Worm (Caenorhabditis elegans): Measurements from ENCODE around the gene pph-5.

Gene pph-5

DNA sequence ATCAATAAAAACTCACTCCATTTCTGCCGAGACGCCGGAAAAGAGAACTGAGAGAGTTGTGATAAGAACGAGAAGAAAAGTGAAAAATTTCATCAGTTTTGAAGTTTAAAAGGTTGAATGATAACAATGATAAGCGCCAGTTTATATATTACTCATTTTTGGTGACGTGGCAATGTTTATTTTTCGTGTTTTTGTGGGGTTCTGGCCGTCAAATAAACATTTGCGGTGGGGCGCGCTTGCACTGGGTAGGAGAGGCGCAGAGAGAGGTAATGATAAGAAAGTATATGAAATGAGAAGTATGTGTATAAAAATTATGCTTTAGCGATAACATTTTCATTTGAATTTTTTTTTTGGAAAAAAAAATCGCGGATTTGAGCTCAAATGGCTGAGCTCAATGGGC, 31.7 kb upstream of the pph-5 start, which contains the start of gene Y39B6A.5 (continued):
- TF ChIP-seq cey-2 (tag; optimal IDR thresholded peaks at IDR 0.05; ENCODE audit: borderline replicate concordance, insufficient read depth) = peak; percentile 71
- TF ChIP-seq mdl-1 (tag; optimal IDR thresholded peaks at IDR 0.05) = peak in 1 of 2 experiments; percentile 53
- TF ChIP-seq hlh-30 (tag; optimal IDR thresholded peaks at IDR 0.05; ENCODE audit: insufficient read depth) = peak; percentile 30
- TF ChIP-seq lsy-2 (tag; optimal IDR thresholded peaks at IDR 0.05) = peak; percentile 9 to 68
- TF ChIP-seq snpc-1.2 (GFP tag; IDR thresholded peaks at IDR 0.05) = no peak
- TF ChIP-seq php-3 (GFP tag; IDR thresholded peaks at IDR 0.05) = peak; percentile 88
- TF ChIP-seq ceh-32 (tag; optimal IDR thresholded peaks at IDR 0.05; ENCODE audit: poor library complexity) = no peak
- TF ChIP-seq hlh-11 (tag; optimal IDR thresholded peaks at IDR 0.05) = peak; percentile 90
- peak; percentile 88 for TF ChIP-seq lin-38 (GFP tag; IDR thresholded peaks at IDR 0.05)
- peak; percentile 94 for TF ChIP-seq nhr-28 (tag; optimal IDR thresholded peaks at IDR 0.05)

DNA sequence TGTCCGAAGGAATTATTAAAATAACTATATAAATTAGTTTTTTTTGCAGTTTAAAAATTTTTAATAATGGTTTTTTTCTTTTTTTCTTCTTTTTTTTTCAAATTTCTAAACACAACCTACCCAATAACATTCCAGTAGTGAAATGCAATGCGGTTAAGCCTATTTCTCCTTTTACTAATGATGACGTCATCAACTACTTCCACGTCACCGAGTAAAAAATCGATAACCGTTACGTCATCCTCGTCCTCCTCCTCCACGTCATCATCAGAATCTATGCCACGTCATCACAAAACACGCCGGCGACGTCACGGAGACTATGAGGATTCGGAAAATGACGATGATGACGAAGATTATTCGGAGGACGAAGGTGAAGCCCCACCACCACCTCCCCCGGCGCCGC, 15.7 kb upstream of the pph-5 start, which contains the start of gene hot-2:
Gene hot-2, plus strand, starts transcription at position 134 of the 400 bp plus-strand sequence.
- TF ChIP-seq set-16 (GFP tag; IDR thresholded peaks at IDR 0.05) (0 out of 2 replicates have a peak, but pooled peaks have one; percentile 19), tra-1 (GFP tag; IDR thresholded peaks at IDR 0.05) (no peak), Y75B8A.6 (GFP tag; IDR thresholded peaks at IDR 0.05) (no peak), lir-3 (tag; optimal IDR thresholded peaks at IDR 0.05) (no peak), fkh-10 (GFP tag; optimal IDR thresholded peaks at IDR 0.05) (no peak), nhr-237 (tag; optimal IDR thresholded peaks at IDR 0.05) (no peak), lin-29 (GFP tag; IDR thresholded peaks at IDR 0.05) (no peak), snpc-4 (tag; optimal IDR thresholded peaks at IDR 0.05) (no peak)

DNA sequence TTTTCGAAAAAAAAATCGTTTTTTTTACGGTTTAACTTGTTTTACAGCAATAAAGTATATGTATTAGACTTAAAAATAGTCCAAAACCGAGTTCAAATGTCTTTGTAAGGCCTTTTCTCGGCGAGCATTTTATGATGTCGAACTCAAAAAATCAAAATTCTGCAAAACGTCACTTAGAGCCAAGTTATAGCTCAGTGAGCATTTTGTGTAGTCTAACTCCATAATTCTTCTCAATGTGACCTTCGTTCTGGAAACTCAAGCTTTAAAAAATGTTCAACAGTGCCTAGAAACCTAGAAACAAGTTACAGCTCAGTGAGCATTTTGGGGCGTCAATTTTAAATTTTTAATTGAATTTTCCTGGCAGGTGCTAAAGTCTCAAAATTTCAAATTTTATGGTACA, 14.6 kb upstream of the pph-5 start:
- TF ChIP-seq nhr-25 (tag; optimal IDR thresholded peaks at IDR 0.05; ENCODE audit: borderline replicate concordance, insufficient read depth) (no peak), unc-62 (GFP tag; optimal IDR thresholded peaks at IDR 0.05 in 1 of 2) (peak in 1 of 2 experiments; percentile 90), unc-62 (tag; optimal IDR thresholded peaks at IDR 0.05) (no peak)

DNA sequence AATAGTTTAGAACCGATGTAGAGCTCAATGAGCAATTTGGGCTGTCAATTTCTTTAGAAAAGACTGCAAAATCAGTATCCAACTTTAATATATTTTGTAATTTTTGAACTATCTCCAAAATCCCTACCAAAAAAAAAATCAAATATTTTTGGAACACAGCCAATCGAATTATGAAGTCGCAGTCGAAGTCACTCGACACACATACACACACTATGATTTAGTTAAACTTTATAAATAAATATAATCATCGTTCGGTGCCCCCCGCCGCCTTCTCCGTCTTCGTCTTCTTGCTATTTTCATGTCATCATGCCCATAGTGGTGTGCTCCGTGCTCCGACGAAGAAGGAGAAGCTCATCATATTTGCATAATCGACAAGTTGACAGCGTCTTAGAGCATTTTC, 13.3 kb upstream of the pph-5 start:
- TF ChIP-seq nhr-42 (GFP tag; IDR thresholded peaks at IDR 0.05) = no peak
- no peak for TF ChIP-seq T20F7.1 (GFP tag; optimal IDR thresholded peaks at IDR 0.05)
- no peak for TF ChIP-seq R02D3.7 (tag; optimal IDR thresholded peaks at IDR 0.05)
- TF ChIP-seq F49E8.2 (tag; optimal IDR thresholded peaks at IDR 0.05; ENCODE audit: borderline replicate concordance) = no peak
- no peak for TF ChIP-seq nhr-25 (tag; optimal IDR thresholded peaks at IDR 0.05; ENCODE audit: borderline replicate concordance, insufficient read depth)

DNA sequence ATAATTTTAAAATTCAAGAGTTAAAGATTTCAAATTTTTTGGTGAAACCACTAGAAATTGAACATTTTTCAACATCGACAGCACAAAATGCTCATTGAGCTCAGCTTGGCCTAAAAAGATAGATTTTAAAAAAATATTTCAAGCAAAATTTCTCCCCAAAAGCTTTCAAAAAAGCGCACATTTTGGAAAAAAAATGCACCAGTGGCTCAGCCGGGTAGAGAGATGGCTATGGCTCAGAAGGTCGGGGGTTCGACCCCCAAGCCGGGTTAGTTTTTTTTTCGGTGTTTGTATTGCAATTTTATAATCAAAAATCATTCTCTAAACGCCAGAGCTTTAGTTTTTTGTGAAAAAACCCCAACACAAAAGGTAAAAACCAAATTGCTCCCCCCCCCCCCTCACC, 12.5 kb upstream of the pph-5 start:
- no peak for TF ChIP-seq gei-8 (GFP tag; optimal IDR thresholded peaks at IDR 0.05)
- no peak for TF ChIP-seq nhr-76 (tag; optimal IDR thresholded peaks at IDR 0.05)
- TF ChIP-seq dve-1 (tag; optimal IDR thresholded peaks at IDR 0.05; ENCODE audit: insufficient read depth) = no peak
- TF ChIP-seq aly-2 (tag; optimal IDR thresholded peaks at IDR 0.05) = no peak
- TF ChIP-seq set-16 (GFP tag; IDR thresholded peaks at IDR 0.05) = 0 out of 2 replicates have a peak, but pooled peaks have one; percentile 11
- no peak for TF ChIP-seq dmd-9 (GFP tag; IDR thresholded peaks at IDR 0.05)
- peak; percentile 42; the same call in 1 of the 2 replicates for TF ChIP-seq lin-38 (GFP tag; IDR thresholded peaks at IDR 0.05)

DNA sequence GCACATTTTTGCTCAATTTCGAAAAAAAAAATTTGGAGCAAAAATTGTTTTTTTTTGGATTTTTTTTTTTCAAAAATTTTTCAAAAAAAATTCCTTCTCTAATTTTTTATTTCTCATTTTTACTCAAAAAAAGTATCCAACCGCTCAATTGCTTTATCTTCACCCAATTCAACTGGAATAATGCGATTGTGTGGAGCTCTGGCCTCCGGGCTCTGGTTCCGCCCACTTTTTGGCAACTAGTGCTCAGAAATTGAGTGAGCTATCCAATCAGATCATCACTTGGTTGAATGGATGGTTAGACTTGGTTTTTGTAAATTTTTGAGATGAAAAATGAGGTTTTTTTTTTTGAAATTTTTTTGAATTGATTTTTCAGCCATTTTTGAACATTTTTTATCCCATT, 11.5 kb upstream of the pph-5 start:
- no peak for TF ChIP-seq nhr-102 (tag; optimal IDR thresholded peaks at IDR 0.05)
- no peak for TF ChIP-seq ZK337.2 (GFP tag; IDR thresholded peaks at IDR 0.05)
